Fruit fly (Drosophila melanogaster) whole organism, pupa: ENCODE measurements around the gene CG14803.

Experiments
- CG12605 ChIP-seq: fragments of 200-800 bp; sonication (Bioruptor generic); IDR thresholded peaks from 2 replicates; pipeline ENCODE4 v1.3.6; 2022; ENCODE audit warnings: missing biosample characterization, missing genetic modification characterization
- CG14655 ChIP-seq: fragments of 200-800 bp; sonication (Bioruptor generic); optimal IDR thresholded peaks from 3 replicates; lab custom pipeline; 2017; ENCODE audit warnings: mild to moderate bottlenecking, missing biosample characterization, missing genetic modification reagents, missing genetic modification characterization
- CG17806 ChIP-seq: fragments of 200-800 bp; sonication (Bioruptor generic); optimal IDR thresholded peaks from 2 replicates; lab custom pipeline; 2018; ENCODE audit warnings: missing biosample characterization, mild to moderate bottlenecking, missing genetic modification characterization, moderate library complexity
- CG34367 ChIP-seq: fragments of 200-800 bp; sonication (Bioruptor generic); optimal IDR thresholded peaks from 2 replicates; lab custom pipeline; 2018; ENCODE audit warnings: missing biosample characterization, mild to moderate bottlenecking, missing genetic modification characterization
- EcR ChIP-seq: fragments of 200-800 bp; sonication (Bioruptor generic); optimal IDR thresholded peaks from 3 replicates; lab custom pipeline; 2019; ENCODE audit warnings: missing biosample characterization, missing genetic modification characterization, mild to moderate bottlenecking, moderate library complexity, missing genetic modification reagents
- Pif1B ChIP-seq: fragments of 200-800 bp; sonication (Bioruptor generic); optimal IDR thresholded peaks from 3 replicates; lab custom pipeline; 2016; ENCODE audit warnings: missing biosample characterization, missing genetic modification characterization
- Snoo ChIP-seq: fragments of 200-800 bp; sonication (Bioruptor generic); optimal IDR thresholded peaks from 3 replicates; lab custom pipeline; 2017; ENCODE audit warnings: missing biosample characterization, mild to moderate bottlenecking, missing genetic modification characterization, inconsistent platforms
- rn ChIP-seq: fragments of 200-800 bp; sonication (Bioruptor generic); IDR thresholded peaks from 2 replicates; pipeline ENCODE4 v1.3.6; 2022; ENCODE audit warnings: missing biosample characterization, missing genetic modification characterization

- TF ChIP-seq rn (no peak), CG14655 (GFP tag; lab: Kevin White, UChicago) (no peak), CG17806 (tag; lab: Kevin White, UChicago) (no peak), CG12605 (GFP tag; lab: Robert Waterston, UW) (no peak), Pif1B (no peak), EcR (no peak), CG34367 (tag; lab: Kevin White, UChicago) (no peak), Snoo (tag; lab: Kevin White, UChicago) (no peak)
Measured at dm6 chrX:1889926-1890325, 21.3 kb downstream of the CG14803 start, which contains the start of the genes trr and mRpL16.
